Worm (Caenorhabditis elegans): Measurements from ENCODE around the gene W10G11.2.

Gene W10G11.2

DNA sequence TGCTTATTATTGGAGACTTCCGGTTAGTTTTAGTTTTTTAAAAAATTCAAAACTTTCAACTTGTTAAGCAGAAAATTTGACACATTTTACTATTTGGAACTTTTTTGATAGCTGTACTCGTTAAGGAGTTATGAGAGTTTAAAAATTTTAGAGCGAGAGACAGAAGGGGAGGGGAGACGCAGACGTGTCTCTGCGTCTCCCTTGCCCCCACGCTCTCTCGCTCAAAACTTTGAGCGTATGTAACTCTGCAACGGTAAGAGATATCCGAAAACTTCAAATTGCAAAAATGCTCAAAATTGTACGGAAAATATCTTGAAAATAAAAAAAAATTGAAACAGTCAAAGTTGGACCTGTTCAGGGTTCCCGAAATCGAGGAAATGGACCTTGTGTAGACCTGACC lies 45.3 kb downstream of the W10G11.2 start:
- TF ChIP-seq lin-15B (tag; optimal IDR thresholded peaks at IDR 0.05) (no peak), aly-2 (tag; optimal IDR thresholded peaks at IDR 0.05) (no peak), nfya-1 (tag; optimal IDR thresholded peaks at IDR 0.05; ENCODE audit: insufficient read depth) (no peak), R02D3.7 (tag; optimal IDR thresholded peaks at IDR 0.05) (no peak), nhr-25 (tag; optimal IDR thresholded peaks at IDR 0.05) (no peak), eor-1 (tag; optimal IDR thresholded peaks at IDR 0.05) (no peak), ztf-11 (tag; optimal IDR thresholded peaks at IDR 0.05) (no peak), tbx-2 (tag; optimal IDR thresholded peaks at IDR 0.05) (no peak), nhr-67 (tag; optimal IDR thresholded peaks at IDR 0.05) (no peak), fkh-2 (tag; optimal IDR thresholded peaks at IDR 0.05) (no peak)

- TF ChIP-seq elt-1 (tag; optimal IDR thresholded peaks at IDR 0.05) = no peak
- no peak for TF ChIP-seq unc-39 (tag; optimal IDR thresholded peaks at IDR 0.05)
- TF ChIP-seq aly-2 (tag; optimal IDR thresholded peaks at IDR 0.05) = no peak
- no peak for TF ChIP-seq ama-1 (optimal IDR thresholded peaks at IDR 0.05)
These were observed 45.9 kb downstream of the W10G11.2 start, which contains the start of the genes Y49F6B.14 and clec-125 for ce11 chrII:3515384-3516053. Gene Y49F6B.14, minus strand, starts transcription at chrII:3515484. Gene clec-125, plus strand, starts transcription at chrII:3516003.

ce11 chrII:3514631-3515030 lies 46.8 kb downstream of the W10G11.2 start, which contains the start of gene srz-5:
Gene srz-5, minus strand, starts transcription at chrII:3514731.
- TF ChIP-seq nhr-28 (tag; optimal IDR thresholded peaks at IDR 0.05) = no peak

ce11 chrII:3512240-3512639 lies 49.2 kb downstream of the W10G11.2 start, which contains the start of gene Y49F6B.19:
Gene Y49F6B.19, minus strand, starts transcription at chrII:3512340.
- TF ChIP-seq ceh-28 (tag; optimal IDR thresholded peaks at IDR 0.05) = no peak
- TF ChIP-seq nhr-237 (tag; optimal IDR thresholded peaks at IDR 0.05) = no peak

Measured in whole organism, L3 larva.